Fruit fly (Drosophila melanogaster): Measurements from ENCODE around the gene CG42354.
A peak's percentile ranks its signal among the peaks of the same experiment; 100 is the strongest.

Gene CG42354

dm6 chrX:16087496-16087895, 17.2 kb downstream of the CG42354 start:
- peak; percentile 13 for TF ChIP-seq yki (optimal IDR thresholded peaks at IDR 0.05)
- TF ChIP-seq CG4730 (GFP tag; IDR thresholded peaks at IDR 0.05) = no peak
- TF ChIP-seq Trl (optimal IDR thresholded peaks at IDR 0.05) = peak; percentile 65 to 75
- no peak for TF ChIP-seq Trl (GFP tag; optimal IDR thresholded peaks at IDR 0.05)
- no peak for TF ChIP-seq CG18619 (GFP tag; optimal IDR thresholded peaks at IDR 0.05)
- TF ChIP-seq ci (GFP tag; IDR thresholded peaks at IDR 0.05) = 0 out of 3 replicates have a peak, but pooled peaks have one; percentile 32
- no peak for TF ChIP-seq CG1603 (tag; optimal IDR thresholded peaks at IDR 0.05)
- TF ChIP-seq CG6175 (GFP tag; IDR thresholded peaks at IDR 0.05) = no peak
- peak; percentile 2 for TF ChIP-seq kni (GFP tag; optimal IDR thresholded peaks at IDR 0.05)
- peak; percentile 56 for TF ChIP-seq Deaf1 (tag; optimal IDR thresholded peaks at IDR 0.05)
- no peak for TF ChIP-seq BEAF-32 (GFP tag; optimal IDR thresholded peaks at IDR 0.05)
- TF ChIP-seq onecut (GFP tag; IDR thresholded peaks at IDR 0.05) = peak; percentile 95
- no peak for TF ChIP-seq CG6854 (GFP tag; optimal IDR thresholded peaks at IDR 0.05)
- TF ChIP-seq CG12942 (GFP tag; optimal IDR thresholded peaks at IDR 0.05) = no peak
- peak; percentile 49 for TF ChIP-seq Blimp-1 (GFP tag; optimal IDR thresholded peaks at IDR 0.05)
- no peak for TF ChIP-seq CG30431 (GFP tag; optimal IDR thresholded peaks at IDR 0.05)
- TF ChIP-seq BtbVII (GFP tag; optimal IDR thresholded peaks at IDR 0.05) = no peak
- TF ChIP-seq Mad (GFP tag; optimal IDR thresholded peaks at IDR 0.05) = no peak
- no peak for TF ChIP-seq zen2 (GFP tag; IDR thresholded peaks at IDR 0.05; ENCODE audit: partially characterized antibody)
- peak; percentile 21 for TF ChIP-seq abd-A (tag; optimal IDR thresholded peaks at IDR 0.05)
- TF ChIP-seq CG31388 (GFP tag; optimal IDR thresholded peaks at IDR 0.05) = no peak
- TF ChIP-seq Rx (GFP tag; IDR thresholded peaks at IDR 0.05) = no peak
- peak; percentile 75 for TF ChIP-seq cg (GFP tag; optimal IDR thresholded peaks at IDR 0.05)
- TF ChIP-seq Pdp1 (GFP tag; optimal IDR thresholded peaks at IDR 0.05) = no peak
- TF ChIP-seq Fer3 (tag; optimal IDR thresholded peaks at IDR 0.05) = no peak
- 0 out of 4 replicates have a peak, but pooled peaks have one; percentile 53 for TF ChIP-seq chinmo (GFP tag; IDR thresholded peaks at IDR 0.05; ENCODE audit: partially characterized antibody)
- TF ChIP-seq Hmx (GFP tag; optimal IDR thresholded peaks at IDR 0.05) = no peak
- no peak for TF ChIP-seq Fer1 (GFP tag; optimal IDR thresholded peaks at IDR 0.05)
- no peak for TF ChIP-seq Dp (GFP tag; optimal IDR thresholded peaks at IDR 0.05)

dm6 chrX:16085865-16086592, 18.7 kb downstream of the CG42354 start:
- TF ChIP-seq CG8089 (GFP tag; optimal IDR thresholded peaks at IDR 0.05) (no peak), Dp (GFP tag; optimal IDR thresholded peaks at IDR 0.05) (no peak), CG30020 (tag; optimal IDR thresholded peaks at IDR 0.05) (no peak), CG15073 (GFP tag; optimal IDR thresholded peaks at IDR 0.05) (no peak), hth (optimal IDR thresholded peaks at IDR 0.05) (no peak), CG15514 (GFP tag; optimal IDR thresholded peaks at IDR 0.05) (no peak), pnt (GFP tag; optimal IDR thresholded peaks at IDR 0.05) (no peak), Hr3 (GFP tag; optimal IDR thresholded peaks at IDR 0.05) (no peak), corto (GFP tag; optimal IDR thresholded peaks at IDR 0.05) (no peak), Kr (GFP tag; optimal IDR thresholded peaks at IDR 0.05) (no peak), CG42726 (GFP tag; IDR thresholded peaks at IDR 0.05; ENCODE audit: partially characterized antibody) (no peak), CG4617 (GFP tag; optimal IDR thresholded peaks at IDR 0.05; ENCODE audit: borderline replicate concordance) (no peak), tgo (GFP tag; IDR thresholded peaks at IDR 0.05) (no peak), Dip2 (GFP tag; IDR thresholded peaks at IDR 0.05) (no peak), Ets97D (GFP tag; optimal IDR thresholded peaks at IDR 0.05) (no peak), BEAF-32 (GFP tag; optimal IDR thresholded peaks at IDR 0.05) (no peak), B-H1 (GFP tag; IDR thresholded peaks at IDR 0.05) (no peak), HmgD (GFP tag; optimal IDR thresholded peaks at IDR 0.05) (no peak), ab (GFP tag; optimal IDR thresholded peaks at IDR 0.05) (no peak), bsh (GFP tag; optimal IDR thresholded peaks at IDR 0.05) (peak in 1 of 2 experiments; percentile 36), Elba2 (GFP tag; optimal IDR thresholded peaks at IDR 0.05) (no peak), pho (GFP tag; optimal IDR thresholded peaks at IDR 0.05) (no peak), ken (GFP tag; IDR thresholded peaks at IDR 0.05) (no peak), CG4424 (GFP tag; optimal IDR thresholded peaks at IDR 0.05) (peak; percentile 30)
